Fruit fly (Drosophila melanogaster) whole organism, embryonic: ENCODE results near the gene Ir67a.

Experiments
- CG10321 ChIP-seq: fragments of 200-800 bp; sonication (Bioruptor generic); IDR thresholded peaks from 2 replicates; pipeline ENCODE4 v1.3.6; 2022; ENCODE audit warnings: missing biosample characterization, missing genetic modification characterization
- CG10654 ChIP-seq: fragments of 200-800 bp; sonication (Bioruptor generic); optimal IDR thresholded peaks from 2 replicates; lab custom pipeline; 2016; ENCODE audit warnings: missing biosample characterization, missing genetic modification characterization
- CG13775 ChIP-seq: fragments of 200-800 bp; sonication (Bioruptor generic); optimal IDR thresholded peaks from 3 replicates; lab custom pipeline; 2017; ENCODE audit warnings: missing biosample characterization, mild to moderate bottlenecking, missing genetic modification characterization
- CG13894 ChIP-seq: fragments of 200-800 bp; sonication (Bioruptor generic); optimal IDR thresholded peaks from 3 replicates; lab custom pipeline; 2018; ENCODE audit warnings: missing biosample characterization, mild to moderate bottlenecking, missing genetic modification characterization, moderate library complexity
- CG15514 ChIP-seq: fragments of 200-800 bp; sonication (Bioruptor generic); optimal IDR thresholded peaks from 3 replicates; lab custom pipeline; 2017; ENCODE audit warnings: missing biosample characterization, missing genetic modification characterization, mild to moderate bottlenecking, moderate library complexity, missing genetic modification reagents
- CG15601 ChIP-seq: fragments of 200-800 bp; sonication (Bioruptor generic); optimal IDR thresholded peaks from 3 replicates; lab custom pipeline; 2019; ENCODE audit warnings: missing biosample characterization, mild to moderate bottlenecking, missing genetic modification characterization, moderate library complexity
- CG17361 ChIP-seq: fragments of 200-800 bp; sonication (Bioruptor generic); IDR thresholded peaks from 3 replicates; pipeline ENCODE4 v1.3.6; 2022; ENCODE audit warnings: missing biosample characterization, missing genetic modification characterization
- CG17385 ChIP-seq: fragments of 200-800 bp; sonication (Bioruptor generic); optimal IDR thresholded peaks from 3 replicates; lab custom pipeline; 2018; ENCODE audit warnings: missing biosample characterization, mild to moderate bottlenecking, missing genetic modification characterization
- CG18599 ChIP-seq: fragments of 200-800 bp; sonication (Bioruptor generic); optimal IDR thresholded peaks from 3 replicates; lab custom pipeline; 2017; ENCODE audit warnings: missing biosample characterization, missing genetic modification characterization, mild to moderate bottlenecking, moderate library complexity, missing genetic modification reagents
- CG18619 ChIP-seq: fragments of 200-800 bp; sonication (Bioruptor generic); optimal IDR thresholded peaks from 3 replicates; lab custom pipeline; 2017; ENCODE audit warnings: missing biosample characterization, mild to moderate bottlenecking, missing genetic modification characterization
- CG3163 ChIP-seq: fragments of 200-800 bp; sonication (Bioruptor generic); optimal IDR thresholded peaks from 3 replicates; lab custom pipeline; 2016; ENCODE audit warnings: missing biosample characterization, missing genetic modification characterization
- CG5953 ChIP-seq: fragments of 200-800 bp; sonication (Bioruptor generic); IDR thresholded peaks from 2 replicates; pipeline ENCODE4 v1.3.6; 2022; ENCODE audit warnings: missing biosample characterization, missing genetic modification characterization
- CG7372 ChIP-seq: fragments of 200-800 bp; sonication (Bioruptor generic); IDR thresholded peaks from 2 replicates; pipeline ENCODE4 v1.3.6; 2022; ENCODE audit warnings: missing biosample characterization, missing genetic modification characterization
- CG7963 ChIP-seq: fragments of 200-800 bp; sonication (Bioruptor generic); IDR thresholded peaks from 3 replicates; pipeline ENCODE4 v1.3.6; 2022; ENCODE audit warnings: missing biosample characterization, missing genetic modification characterization; ENCODE audit not compliant: partially characterized antibody
- CG8089 ChIP-seq: fragments of 200-800 bp; sonication (Bioruptor generic); optimal IDR thresholded peaks from 3 replicates; lab custom pipeline; 2016; ENCODE audit warnings: missing biosample characterization, missing genetic modification characterization
- D ChIP-seq, 2 experiments: fragments of 200-800 bp in 1 of 2; fragments of >200 bp in 1 of 2; sonication (Bioruptor generic) in 1 of 2; optimal IDR thresholded peaks; 2 replicates in 1 of 2; 3 replicates in 1 of 2; lab custom pipeline; 2017; ENCODE audit warnings: mild to moderate bottlenecking in 1 of 2, missing biosample characterization in 1 of 2, missing genetic modification characterization in 1 of 2, missing genetic modification reagents in 1 of 2
- Ets65A ChIP-seq: fragments of 200-800 bp; sonication (Bioruptor generic); peaks from one replicate; lab custom pipeline; 2016; ENCODE audit warnings: missing biosample characterization, missing genetic modification characterization
- GATAe ChIP-seq: fragments of 200-800 bp; sonication (Bioruptor generic); conservative IDR thresholded peaks from 2 replicates; pipeline ENCODE4 v1.3.6; 2022; ENCODE audit warnings: missing biosample characterization, missing genetic modification characterization
- HLH3B ChIP-seq: fragments of 200-800 bp; sonication (Bioruptor generic); IDR thresholded peaks from 2 replicates; pipeline ENCODE4 v1.3.6; 2022; ENCODE audit warnings: missing biosample characterization, missing genetic modification characterization
- Hand ChIP-seq: fragments of 200-800 bp; sonication (Bioruptor generic); optimal IDR thresholded peaks from 2 replicates; lab custom pipeline; 2017; ENCODE audit warnings: mild to moderate bottlenecking, missing biosample characterization, missing genetic modification reagents, missing genetic modification characterization
- HmgZ ChIP-seq: fragments of 200-800 bp; sonication (Bioruptor generic); optimal IDR thresholded peaks from 2 replicates; lab custom pipeline; 2018; ENCODE audit warnings: missing biosample characterization, mild to moderate bottlenecking, missing genetic modification characterization
- Max ChIP-seq: fragments of 200-800 bp; sonication (Bioruptor generic); optimal IDR thresholded peaks from 2 replicates; lab custom pipeline; 2016; ENCODE audit warnings: missing biosample characterization, mild to moderate bottlenecking, missing genetic modification characterization
- Poxn ChIP-seq: fragments of 200-800 bp; sonication (Bioruptor generic); IDR thresholded peaks from 2 replicates; pipeline ENCODE4 v1.3.6; 2022; ENCODE audit warnings: missing biosample characterization, missing genetic modification characterization
- Sox100B ChIP-seq: fragments of 200-800 bp; sonication (Bioruptor generic); optimal IDR thresholded peaks from 3 replicates; lab custom pipeline; 2018; ENCODE audit warnings: missing biosample characterization, mild to moderate bottlenecking, missing genetic modification characterization
- Spps ChIP-seq: fragments of 200-800 bp; sonication (Bioruptor generic); optimal IDR thresholded peaks from 2 replicates; lab custom pipeline; 2018; ENCODE audit warnings: missing biosample characterization, mild to moderate bottlenecking, missing genetic modification characterization
- Stat92E ChIP-seq, 3 experiments: fragments of >200 bp in 2 of 3; fragments of 200-800 bp in 1 of 3; sonication (Bioruptor generic) in 1 of 3; optimal IDR thresholded peaks; 2 replicates each; lab custom pipeline; 2017 to 2019; ENCODE audit warnings: missing biosample characterization in 3 of 3, missing genetic modification characterization in 3 of 3, mild to moderate bottlenecking in 1 of 3, moderate library complexity in 1 of 3
- Trl ChIP-seq, 3 experiments: fragments of >200 bp in 2 of 3; fragments of 200-800 bp in 1 of 3; sonication (Bioruptor generic) in 1 of 3; optimal IDR thresholded peaks; 2 replicates in 1 of 3; 3 replicates in 2 of 3; lab custom pipeline; 2016 to 2017; ENCODE audit warnings: missing biosample characterization in 1 of 3, missing genetic modification characterization in 1 of 3
- ci ChIP-seq: fragments of 200-800 bp; sonication (Bioruptor generic); IDR thresholded peaks from 3 replicates; pipeline ENCODE4 v1.3.6; 2022; ENCODE audit warnings: missing biosample characterization, missing genetic modification characterization
- crc ChIP-seq: fragments of 200-800 bp; sonication (Bioruptor generic); optimal IDR thresholded peaks from 2 replicates; lab custom pipeline; 2016; ENCODE audit warnings: missing biosample characterization, missing genetic modification characterization
- dmrt99B ChIP-seq: fragments of 200-800 bp; sonication (Bioruptor generic); optimal IDR thresholded peaks from 2 replicates; lab custom pipeline; 2018; ENCODE audit warnings: missing biosample characterization, mild to moderate bottlenecking, missing genetic modification characterization, moderate library complexity
- dpn ChIP-seq, 2 experiments: fragments of 200-800 bp; sonication (Bioruptor generic); optimal IDR thresholded peaks; 3 replicates each; lab custom pipeline; 2016; ENCODE audit warnings: missing biosample characterization in 2 of 2, missing genetic modification characterization in 2 of 2
- exex ChIP-seq: fragments of 200-800 bp; sonication (Bioruptor generic); optimal IDR thresholded peaks from 4 replicates; lab custom pipeline; 2018; ENCODE audit warnings: missing biosample characterization, mild to moderate bottlenecking, missing genetic modification characterization, moderate library complexity
- fd3F ChIP-seq: fragments of 200-800 bp; sonication (Bioruptor generic); optimal IDR thresholded peaks from 2 replicates; lab custom pipeline; 2018; ENCODE audit warnings: missing biosample characterization, mild to moderate bottlenecking, missing genetic modification characterization, moderate library complexity
- h ChIP-seq: fragments of >200 bp; optimal IDR thresholded peaks from 2 replicates; lab custom pipeline; 2017
- hth ChIP-seq: fragments of >200 bp; optimal IDR thresholded peaks from 2 replicates; lab custom pipeline; 2017; ENCODE audit warnings: inconsistent platforms
- nmo ChIP-seq: fragments of 200-800 bp; sonication (Bioruptor generic); optimal IDR thresholded peaks from 2 replicates; lab custom pipeline; 2018; ENCODE audit warnings: missing biosample characterization, mild to moderate bottlenecking, missing genetic modification characterization, moderate library complexity
- phol ChIP-seq: fragments of 200-800 bp; sonication (Bioruptor generic); optimal IDR thresholded peaks from 3 replicates; lab custom pipeline; 2018; ENCODE audit warnings: missing biosample characterization, mild to moderate bottlenecking, missing genetic modification characterization, moderate library complexity
- prd ChIP-seq, 3 experiments: fragments of >200 bp in 2 of 3; fragments of 200-800 bp in 1 of 3; sonication (Bioruptor generic) in 1 of 3; optimal IDR thresholded peaks in 2 of 3; IDR thresholded peaks in 1 of 3; 2 replicates in 2 of 3; 3 replicates in 1 of 3; pipeline versions ENCODE4 v1.3.6 to Lab custom; 2017 to 2022; ENCODE audit warnings: missing biosample characterization in 1 of 3, missing genetic modification characterization in 1 of 3
- sens ChIP-seq: fragments of 200-800 bp; sonication (Bioruptor generic); peaks from one replicate; lab custom pipeline; 2016; ENCODE audit warnings: missing biosample characterization, missing genetic modification characterization
- sob ChIP-seq: fragments of 200-800 bp; sonication (Bioruptor generic); IDR thresholded peaks from 2 replicates; pipeline ENCODE4 v1.3.6; 2022; ENCODE audit warnings: missing biosample characterization, missing genetic modification characterization
- sqz ChIP-seq: fragments of 200-800 bp; sonication (Bioruptor generic); optimal IDR thresholded peaks from 3 replicates; lab custom pipeline; 2018; ENCODE audit warnings: missing biosample characterization, mild to moderate bottlenecking, missing genetic modification characterization
- vvl ChIP-seq: fragments of 200-800 bp; sonication (Bioruptor generic); IDR thresholded peaks from 2 replicates; pipeline ENCODE4 v1.3.6; 2022; ENCODE audit warnings: missing biosample characterization, missing genetic modification characterization
- wek ChIP-seq: fragments of 200-800 bp; sonication (Bioruptor generic); optimal IDR thresholded peaks from 3 replicates; lab custom pipeline; 2018; ENCODE audit warnings: missing biosample characterization, mild to moderate bottlenecking, missing genetic modification characterization, moderate library complexity
- zfh1 ChIP-seq: fragments of 200-800 bp; sonication (Bioruptor generic); IDR thresholded peaks from 3 replicates; pipeline ENCODE4 v1.3.6; 2022; ENCODE audit warnings: missing biosample characterization, missing genetic modification characterization
- zfh2 ChIP-seq: fragments of 200-800 bp; sonication (Bioruptor generic); optimal IDR thresholded peaks from 2 replicates; lab custom pipeline; 2016; ENCODE audit warnings: missing biosample characterization, missing genetic modification characterization

The Ir67a gene

DNA sequence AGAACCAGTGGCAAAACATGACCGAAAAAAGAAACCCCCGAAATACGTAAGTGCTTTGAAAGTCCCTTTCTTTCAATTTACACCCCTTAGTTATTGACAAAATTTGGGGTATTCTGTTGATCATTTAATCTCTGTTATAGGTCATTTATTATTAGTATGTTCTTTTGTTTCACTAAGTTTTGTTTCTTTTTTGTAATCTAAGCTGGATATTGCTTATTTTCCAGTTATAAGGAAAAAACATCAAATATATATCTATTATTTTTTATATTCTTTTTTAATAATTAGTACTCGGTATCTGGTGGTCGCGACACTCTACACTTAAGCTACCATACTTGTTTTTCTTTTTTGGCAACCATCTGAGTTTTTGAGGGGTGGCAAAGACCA, 35.2 kb downstream of the Ir67a start (continued):
- peak; percentile 80 for TF ChIP-seq phol
- peak; percentile 71 for TF ChIP-seq nmo (GFP tag; lab: Kevin White, UChicago)
- TF ChIP-seq sqz: peak; percentile 59
- TF ChIP-seq zfh2 (GFP tag; lab: Kevin White, UChicago): peak; percentile 2
- peak; percentile 30 for TF ChIP-seq CG18619 (GFP tag; lab: Kevin White, UChicago)
- peak; percentile 65 for TF ChIP-seq HLH3B (GFP tag; lab: Robert Waterston, UW)
- TF ChIP-seq prd (optimal IDR thresholded peaks at IDR 0.05; lab: Kevin White, UChicago): no peak
- TF ChIP-seq prd (GFP tag; IDR thresholded peaks at IDR 0.05; lab: Robert Waterston, UW): peak; percentile 53; the same call in 1 of the 3 replicates
- TF ChIP-seq Hand (GFP tag; lab: Kevin White, UChicago): no peak
- TF ChIP-seq zfh1 (GFP tag; lab: Robert Waterston, UW): peak; percentile 28; the same call in 1 of the 3 replicates
- TF ChIP-seq CG7372 (GFP tag; lab: Robert Waterston, UW): peak; percentile 37; the same call in 1 of the 2 replicates
- peak; percentile 80 for TF ChIP-seq dmrt99B (tag; lab: Kevin White, UChicago)
- TF ChIP-seq D (optimal IDR thresholded peaks at IDR 0.05; lab: Kevin White, UChicago): no peak
- TF ChIP-seq D (GFP tag; optimal IDR thresholded peaks at IDR 0.05; lab: Kevin White, UChicago): peak; percentile 53
- peak; percentile 38 for TF ChIP-seq Spps (tag; lab: Kevin White, UChicago)
- peak; percentile 37 for TF ChIP-seq CG18599 (GFP tag; lab: Kevin White, UChicago)
- no peak for TF ChIP-seq Ets65A (GFP tag; lab: Kevin White, UChicago)
- 0 out of 2 replicates have a peak, but pooled peaks have one; percentile 21 for TF ChIP-seq sob (GFP tag; lab: Robert Waterston, UW)
- peak; percentile 16 for TF ChIP-seq wek (GFP tag; lab: Kevin White, UChicago)
- peak; percentile 50 for TF ChIP-seq CG17385 (GFP tag; lab: Kevin White, UChicago)

DNA sequence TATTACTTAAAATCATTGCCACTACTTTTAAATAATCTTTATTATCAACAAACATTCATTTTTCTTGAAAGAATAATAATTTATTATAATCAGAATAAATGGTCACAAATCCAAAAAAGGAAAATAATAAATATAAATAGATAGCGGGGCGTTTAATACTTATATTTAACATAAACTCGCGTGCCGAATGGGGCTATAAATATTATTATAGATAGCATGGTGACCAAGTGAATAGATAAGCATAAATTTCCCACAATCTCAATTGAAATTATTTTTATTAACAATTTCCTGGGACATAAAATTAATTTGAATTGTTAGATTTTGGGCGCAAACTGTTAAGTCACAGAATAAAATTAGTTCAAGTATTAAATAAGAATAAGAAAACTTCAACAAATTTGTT, 37.4 kb downstream of the Ir67a start:
- TF ChIP-seq fd3F (GFP tag; lab: Kevin White, UChicago) (no peak), exex (tag; lab: Kevin White, UChicago) (peak; percentile 64), Stat92E (GFP tag; optimal IDR thresholded peaks at IDR 0.05; lab: Kevin White, UChicago) (no peak)

DNA sequence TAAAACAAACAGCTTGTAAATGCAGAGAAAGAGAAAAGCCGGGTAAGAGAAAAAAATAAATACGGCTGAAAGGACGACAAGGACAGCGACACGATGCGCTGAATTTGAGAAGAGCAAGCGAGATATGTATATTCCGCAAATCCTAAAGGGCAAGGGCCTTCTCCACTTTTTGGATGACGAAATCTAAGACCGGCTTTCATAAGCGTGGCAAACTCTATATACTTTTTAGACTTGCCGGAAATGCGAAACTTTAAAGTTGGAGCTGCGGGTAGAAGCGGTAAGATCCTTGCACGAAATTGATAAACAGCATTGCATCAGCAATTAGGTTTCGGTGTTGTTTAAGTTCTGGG, 38.1 kb downstream of the Ir67a start:
- TF ChIP-seq sens (GFP tag; lab: Kevin White, UChicago) (peak; percentile 26), CG15514 (GFP tag; lab: Kevin White, UChicago) (no peak), Poxn (no peak), CG13894 (peak; percentile 29), CG3163 (peak; percentile 83), ci (GFP tag; lab: Robert Waterston, UW) (no peak), Trl (optimal IDR thresholded peaks at IDR 0.05; lab: Kevin White, UChicago) (peak; percentile 9 to 21), Trl (GFP tag; optimal IDR thresholded peaks at IDR 0.05; lab: Kevin White, UChicago) (no peak), CG10321 (GFP tag; lab: Robert Waterston, UW) (peak; percentile 69; the same call in 1 of the 2 replicates), CG5953 (GFP tag; lab: Robert Waterston, UW) (no peak), Sox100B (peak; percentile 61), crc (peak; percentile 16), CG17361 (GFP tag; lab: Robert Waterston, UW) (peak; percentile 46; the same call in 2 of the 3 replicates)

DNA sequence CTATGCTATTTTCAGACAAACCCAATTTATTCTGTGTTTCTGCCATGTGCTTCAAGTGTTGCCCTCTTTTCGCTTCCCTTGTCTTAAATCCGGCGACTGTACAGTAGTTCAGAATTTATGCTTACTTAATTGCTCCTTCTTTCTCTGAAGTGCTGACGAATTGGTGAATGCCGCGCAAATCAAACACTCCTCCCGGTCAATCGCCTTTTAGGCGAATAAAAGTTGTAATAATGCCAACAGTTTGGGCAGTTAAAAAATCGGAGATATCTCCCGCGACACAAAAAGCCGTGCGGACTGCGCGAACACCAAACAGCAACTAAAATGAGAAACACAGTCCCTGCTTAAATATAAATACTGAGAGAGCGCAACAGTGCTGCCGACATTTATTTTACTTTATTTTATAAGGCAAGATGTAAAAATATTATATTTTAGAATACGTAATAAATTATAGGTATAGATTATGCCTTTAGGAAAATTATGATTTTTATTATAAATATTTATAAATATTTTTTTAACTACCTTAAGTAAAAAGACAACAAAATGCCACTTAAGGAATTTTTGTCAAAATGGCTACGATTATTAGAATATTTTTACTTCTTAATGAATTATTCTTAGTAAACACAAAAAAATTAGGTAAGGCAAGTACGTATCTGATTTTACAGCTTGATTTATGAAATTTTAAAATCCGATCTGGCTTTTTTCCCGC, 38.6 kb downstream of the Ir67a start, which contains the start of gene path:
Gene path (minus strand): TSS at position 322 of the 706 bp plus-strand sequence.
- TF ChIP-seq HmgZ (tag; lab: Kevin White, UChicago): peak; percentile 22
- TF ChIP-seq CG13775 (GFP tag; lab: Kevin White, UChicago): peak; percentile 3
- TF ChIP-seq Max (GFP tag; lab: Kevin White, UChicago): peak; percentile 43
- TF ChIP-seq GATAe (GFP tag; lab: Robert Waterston, UW): no peak
- TF ChIP-seq CG10654 (GFP tag; lab: Kevin White, UChicago): peak; percentile 29
- peak; percentile 54 for TF ChIP-seq CG3163
- TF ChIP-seq vvl (GFP tag; lab: Robert Waterston, UW): no peak; the same call in 1 of the 2 replicates
- TF ChIP-seq CG15601: peak; percentile 28
- no peak for TF ChIP-seq CG8089 (GFP tag; lab: Kevin White, UChicago)
- no peak for TF ChIP-seq dpn (GFP tag; optimal IDR thresholded peaks at IDR 0.05; lab: Kevin White, UChicago)
- no peak for TF ChIP-seq CG7963 (GFP tag; lab: Robert Waterston, UW)
- no peak for TF ChIP-seq hth
- no peak for TF ChIP-seq h (lab: Kevin White, UChicago)
